Fruit fly (Drosophila melanogaster) whole organism, embryonic: ENCODE results near the gene EMC5.

Experiments used
- Adf1 ChIP-seq: fragments of 200-800 bp; sonication (Bioruptor generic); IDR thresholded peaks from 2 replicates; pipeline ENCODE4 v1.3.6; 2022; ENCODE audit warnings: missing biosample characterization, missing genetic modification characterization
- Aef1 ChIP-seq: fragments of 200-800 bp; sonication (Bioruptor generic); IDR thresholded peaks from 3 replicates; pipeline ENCODE4 v1.3.6; 2022; ENCODE audit warnings: missing biosample characterization, missing genetic modification characterization
- Antp ChIP-seq: fragments of 200-800 bp; sonication (Bioruptor generic); optimal IDR thresholded peaks from 3 replicates; lab custom pipeline; 2016; ENCODE audit warnings: missing biosample characterization, missing genetic modification characterization
- Atf-2 ChIP-seq: fragments of 200-800 bp; sonication (Bioruptor generic); optimal IDR thresholded peaks from 2 replicates; lab custom pipeline; 2016; ENCODE audit warnings: missing biosample characterization, missing genetic modification characterization
- CG11456 ChIP-seq: fragments of 200-800 bp; sonication (Bioruptor generic); IDR thresholded peaks from 3 replicates; pipeline ENCODE4 v1.3.6; 2022; ENCODE audit warnings: missing biosample characterization, missing genetic modification characterization
- CG11504 ChIP-seq: fragments of 200-800 bp; sonication (Bioruptor generic); optimal IDR thresholded peaks from 3 replicates; lab custom pipeline; 2019; ENCODE audit warnings: missing biosample characterization, mild to moderate bottlenecking, missing genetic modification characterization, moderate library complexity
- CG11560 ChIP-seq: fragments of 200-800 bp; sonication (Bioruptor generic); IDR thresholded peaks from 3 replicates; pipeline ENCODE4 v1.3.6; 2022; ENCODE audit warnings: missing biosample characterization, missing genetic modification characterization
- CG12769 ChIP-seq: fragments of 200-800 bp; sonication (Bioruptor generic); optimal IDR thresholded peaks from 2 replicates; lab custom pipeline; 2019; ENCODE audit warnings: missing biosample characterization, mild to moderate bottlenecking, missing genetic modification characterization, moderate library complexity
- CG13296 ChIP-seq: fragments of 200-800 bp; sonication (Bioruptor generic); optimal IDR thresholded peaks from 3 replicates; lab custom pipeline; 2018; ENCODE audit warnings: missing biosample characterization, mild to moderate bottlenecking, missing genetic modification characterization
- CG15011 ChIP-seq: fragments of 200-800 bp; sonication (Bioruptor generic); optimal IDR thresholded peaks from 3 replicates; lab custom pipeline; 2018; ENCODE audit warnings: missing biosample characterization, mild to moderate bottlenecking, missing genetic modification characterization
- CG1647 ChIP-seq: fragments of 200-800 bp; sonication (Bioruptor generic); optimal IDR thresholded peaks from 3 replicates; lab custom pipeline; 2016; ENCODE audit warnings: missing biosample characterization, missing genetic modification characterization
- CG17802 ChIP-seq: fragments of 200-800 bp; sonication (Bioruptor generic); optimal IDR thresholded peaks from 2 replicates; lab custom pipeline; 2018; ENCODE audit warnings: missing biosample characterization, mild to moderate bottlenecking, missing genetic modification characterization, moderate library complexity
- CG1792 ChIP-seq: fragments of 200-800 bp; sonication (Bioruptor generic); optimal IDR thresholded peaks from 2 replicates; lab custom pipeline; 2016; ENCODE audit warnings: missing biosample characterization, missing genetic modification characterization
- CG1832 ChIP-seq: fragments of 200-800 bp; sonication (Bioruptor generic); optimal IDR thresholded peaks from 2 replicates; lab custom pipeline; 2017; ENCODE audit warnings: missing biosample characterization, mild to moderate bottlenecking, missing genetic modification characterization, inconsistent platforms
- CG2875 ChIP-seq: fragments of 200-800 bp; sonication (Bioruptor generic); optimal IDR thresholded peaks from 2 replicates; lab custom pipeline; 2017; ENCODE audit warnings: missing biosample characterization, mild to moderate bottlenecking, missing genetic modification characterization, missing genetic modification reagents
- CG30020 ChIP-seq: fragments of 200-800 bp; optimal IDR thresholded peaks from 2 replicates; lab custom pipeline; 2019; ENCODE audit warnings: missing biosample characterization, mild to moderate bottlenecking, missing genetic modification characterization, moderate library complexity
- CG30403 ChIP-seq: fragments of 200-800 bp; sonication (Bioruptor generic); optimal IDR thresholded peaks from 3 replicates; lab custom pipeline; 2016; ENCODE audit warnings: missing biosample characterization, missing genetic modification characterization
- CG42726 ChIP-seq: fragments of 200-800 bp; sonication (Bioruptor generic); IDR thresholded peaks from 2 replicates; pipeline ENCODE4 v1.3.6; 2022; ENCODE audit warnings: missing biosample characterization, missing genetic modification characterization; ENCODE audit not compliant: partially characterized antibody
- CG6765 ChIP-seq: fragments of 200-800 bp; sonication (Bioruptor generic); optimal IDR thresholded peaks from 3 replicates; lab custom pipeline; 2017; ENCODE audit warnings: missing biosample characterization, mild to moderate bottlenecking, missing genetic modification characterization
- CG7271 ChIP-seq: fragments of 200-800 bp; sonication (Bioruptor generic); optimal IDR thresholded peaks from 2 replicates; lab custom pipeline; 2018; ENCODE audit warnings: missing biosample characterization, mild to moderate bottlenecking, missing genetic modification characterization, moderate library complexity
- CG7556 ChIP-seq: fragments of 200-800 bp; sonication (Bioruptor generic); optimal IDR thresholded peaks from 2 replicates; lab custom pipeline; 2017; ENCODE audit warnings: missing biosample characterization, mild to moderate bottlenecking, missing genetic modification characterization
- CG8388 ChIP-seq: fragments of 200-800 bp; sonication (Bioruptor generic); optimal IDR thresholded peaks from 2 replicates; lab custom pipeline; 2019; ENCODE audit warnings: missing biosample characterization, mild to moderate bottlenecking, missing genetic modification characterization, moderate library complexity
- Camta ChIP-seq: fragments of 200-800 bp; sonication (Bioruptor generic); optimal IDR thresholded peaks from 2 replicates; lab custom pipeline; 2016; ENCODE audit warnings: missing biosample characterization, missing genetic modification characterization
- Fer1 ChIP-seq: fragments of 200-800 bp; sonication (Bioruptor generic); optimal IDR thresholded peaks from 2 replicates; lab custom pipeline; 2017; ENCODE audit warnings: missing biosample characterization, mild to moderate bottlenecking, missing genetic modification characterization
- Hey ChIP-seq: fragments of 200-800 bp; sonication (Bioruptor generic); optimal IDR thresholded peaks from 3 replicates; lab custom pipeline; 2018; ENCODE audit warnings: missing biosample characterization, mild to moderate bottlenecking, missing genetic modification characterization
- Hmx ChIP-seq: fragments of 200-800 bp; sonication (Bioruptor generic); optimal IDR thresholded peaks from 2 replicates; lab custom pipeline; 2016; ENCODE audit warnings: missing biosample characterization, missing genetic modification characterization
- Hr51 ChIP-seq, 2 experiments: fragments of 200-800 bp; sonication (Bioruptor generic); optimal IDR thresholded peaks; 2 replicates in 1 of 2; 3 replicates in 1 of 2; lab custom pipeline; 2016 to 2018; ENCODE audit warnings: missing biosample characterization in 2 of 2, missing genetic modification characterization in 2 of 2, mild to moderate bottlenecking in 1 of 2, moderate library complexity in 1 of 2
- Hr78 ChIP-seq, 2 experiments: fragments of 200-800 bp in 1 of 2; fragments of >200 bp in 1 of 2; sonication (Bioruptor generic) in 1 of 2; optimal IDR thresholded peaks; 2 replicates each; lab custom pipeline; 2017 to 2019; ENCODE audit warnings: missing biosample characterization in 2 of 2, missing genetic modification characterization in 2 of 2, mild to moderate bottlenecking in 1 of 2, moderate library complexity in 1 of 2
- Med ChIP-seq: fragments of 200-800 bp; sonication (Bioruptor generic); peaks from one replicate; lab custom pipeline; 2016; ENCODE audit warnings: missing biosample characterization, missing genetic modification characterization, mild to moderate bottlenecking, inconsistent platforms, moderate library complexity
- NC2α ChIP-seq: fragments of 200-800 bp; sonication (Bioruptor generic); optimal IDR thresholded peaks from 2 replicates; lab custom pipeline; 2016; ENCODE audit warnings: missing biosample characterization, missing genetic modification characterization
- PHDP ChIP-seq: fragments of 200-800 bp; sonication (Bioruptor generic); optimal IDR thresholded peaks from 3 replicates; lab custom pipeline; 2018; ENCODE audit warnings: missing biosample characterization, mild to moderate bottlenecking, missing genetic modification characterization, moderate library complexity
- Pdp1 ChIP-seq, 2 experiments: fragments of 200-800 bp; sonication (Bioruptor generic); optimal IDR thresholded peaks; 3 replicates each; lab custom pipeline; 2016; ENCODE audit warnings: missing biosample characterization in 2 of 2, missing genetic modification characterization in 2 of 2, mild to moderate bottlenecking in 1 of 2, moderate library complexity in 1 of 2
- ac ChIP-seq: fragments of 200-800 bp; sonication (Bioruptor generic); optimal IDR thresholded peaks from 3 replicates; lab custom pipeline; 2017; ENCODE audit warnings: missing biosample characterization, mild to moderate bottlenecking, missing genetic modification characterization
- bsh ChIP-seq, 2 experiments: fragments of 200-800 bp; sonication (Bioruptor generic); optimal IDR thresholded peaks; 2 replicates each; lab custom pipeline; 2017 to 2018; ENCODE audit warnings: mild to moderate bottlenecking in 2 of 2, missing biosample characterization in 2 of 2, missing genetic modification characterization in 2 of 2, moderate library complexity in 1 of 2
- chm ChIP-seq: fragments of 200-800 bp; sonication (Bioruptor generic); IDR thresholded peaks from 2 replicates; pipeline ENCODE4 v1.3.6; 2022; ENCODE audit warnings: missing biosample characterization, missing genetic modification characterization
- crol ChIP-seq: fragments of 200-800 bp; sonication (Bioruptor generic); IDR thresholded peaks from 2 replicates; pipeline ENCODE4 v1.3.6; 2022; ENCODE audit warnings: missing biosample characterization, missing genetic modification characterization
- crp ChIP-seq, 2 experiments: fragments of 200-800 bp; sonication (Bioruptor generic); optimal IDR thresholded peaks; 2 replicates in 1 of 2; 3 replicates in 1 of 2; lab custom pipeline; 2017; ENCODE audit warnings: missing biosample characterization in 2 of 2, missing genetic modification characterization in 2 of 2, mild to moderate bottlenecking in 1 of 2, moderate library complexity in 1 of 2
- en ChIP-seq: fragments of 200-800 bp; sonication (Bioruptor generic); optimal IDR thresholded peaks from 2 replicates; lab custom pipeline; 2016; ENCODE audit warnings: missing biosample characterization, missing genetic modification characterization
- ind ChIP-seq: fragments of 200-800 bp; sonication (Bioruptor generic); optimal IDR thresholded peaks from 3 replicates; lab custom pipeline; 2016; ENCODE audit warnings: missing biosample characterization, missing genetic modification characterization
- mld ChIP-seq: fragments of 200-800 bp; sonication (Bioruptor generic); IDR thresholded peaks from 3 replicates; pipeline ENCODE4 v1.3.6; 2022; ENCODE audit warnings: missing biosample characterization, missing genetic modification characterization; ENCODE audit not compliant: partially characterized antibody
- nau ChIP-seq: fragments of 200-800 bp; sonication (Bioruptor generic); optimal IDR thresholded peaks from 3 replicates; lab custom pipeline; 2017; ENCODE audit warnings: missing biosample characterization, mild to moderate bottlenecking, missing genetic modification characterization, missing genetic modification reagents
- nom ChIP-seq: fragments of 200-800 bp; sonication (Bioruptor generic); optimal IDR thresholded peaks from 2 replicates; lab custom pipeline; 2017; ENCODE audit warnings: missing biosample characterization, missing genetic modification characterization, mild to moderate bottlenecking, moderate library complexity, missing genetic modification reagents
- pb ChIP-seq: fragments of 200-800 bp; sonication (Bioruptor generic); optimal IDR thresholded peaks from 3 replicates; lab custom pipeline; 2016; ENCODE audit warnings: missing biosample characterization, missing genetic modification characterization
- pho ChIP-seq: fragments of 200-800 bp; sonication (Bioruptor generic); optimal IDR thresholded peaks from 2 replicates; lab custom pipeline; 2016; ENCODE audit warnings: missing biosample characterization, missing genetic modification characterization
- pum ChIP-seq: fragments of 200-800 bp; sonication (Bioruptor generic); optimal IDR thresholded peaks from 2 replicates; lab custom pipeline; 2016; ENCODE audit warnings: missing biosample characterization, missing genetic modification characterization
- sd ChIP-seq: fragments of 200-800 bp; sonication (Bioruptor generic); optimal IDR thresholded peaks from 3 replicates; lab custom pipeline; 2018; ENCODE audit warnings: missing biosample characterization, mild to moderate bottlenecking, missing genetic modification characterization, moderate library complexity
- sens ChIP-seq: fragments of 200-800 bp; sonication (Bioruptor generic); peaks from one replicate; lab custom pipeline; 2016; ENCODE audit warnings: missing biosample characterization, missing genetic modification characterization
- so ChIP-seq: fragments of 200-800 bp; sonication (Bioruptor generic); IDR thresholded peaks from 3 replicates; pipeline ENCODE4 v1.3.6; 2022; ENCODE audit warnings: missing biosample characterization, missing genetic modification characterization
- unc-4 ChIP-seq: fragments of 200-800 bp; sonication (Bioruptor generic); IDR thresholded peaks from 2 replicates; pipeline ENCODE4 v1.3.6; 2022; ENCODE audit warnings: missing biosample characterization, missing genetic modification characterization; ENCODE audit not compliant: partially characterized antibody
- wek ChIP-seq: fragments of 200-800 bp; sonication (Bioruptor generic); optimal IDR thresholded peaks from 3 replicates; lab custom pipeline; 2018; ENCODE audit warnings: missing biosample characterization, mild to moderate bottlenecking, missing genetic modification characterization, moderate library complexity

EMC5 gene

dm6 chr2L:18943309-18943708 is 44.2 kb upstream of the EMC5 start:
- TF ChIP-seq pb (GFP tag; lab: Kevin White, UChicago) (no peak), pho (no peak), nau (GFP tag; lab: Kevin White, UChicago) (peak; percentile 11), crol (no peak), crp (GFP tag; optimal IDR thresholded peaks at IDR 0.05; lab: Kevin White, UChicago) (no peak), bsh (GFP tag; optimal IDR thresholded peaks at IDR 0.05; lab: Kevin White, UChicago) (peak in 1 of 2 experiments; percentile 38), wek (GFP tag; lab: Kevin White, UChicago) (no peak), Hr51 (GFP tag; optimal IDR thresholded peaks at IDR 0.05; lab: Kevin White, UChicago) (no peak), CG11560 (tag; lab: Robert Waterston, UW) (no peak), NC2α (GFP tag; lab: Kevin White, UChicago) (no peak), Adf1 (GFP tag; lab: Robert Waterston, UW) (no peak), CG1832 (no peak), Hey (tag; lab: Kevin White, UChicago) (no peak), ind (GFP tag; lab: Kevin White, UChicago) (no peak), nom (peak; percentile 82), CG11456 (GFP tag; lab: Robert Waterston, UW) (no peak), Antp (no peak), Hr78 (GFP tag; optimal IDR thresholded peaks at IDR 0.05; lab: Kevin White, UChicago) (no peak), Med (GFP tag; lab: Kevin White, UChicago) (peak; percentile 38), CG8388 (GFP tag; lab: Kevin White, UChicago) (no peak)

dm6 chr2L:18943797-18944174 is 43.7 kb upstream of the EMC5 start, which contains the start of gene ssp3:
Gene ssp3, minus strand, starts transcription at chr2L:18943960.
- no peak for TF ChIP-seq unc-4 (GFP tag; lab: Robert Waterston, UW)
- TF ChIP-seq en, result no peak
- TF ChIP-seq pum (GFP tag; lab: Kevin White, UChicago), result no peak
- TF ChIP-seq chm (GFP tag; lab: Robert Waterston, UW), result no peak
- TF ChIP-seq nau (GFP tag; lab: Kevin White, UChicago), result no peak
- peak; percentile 73 for TF ChIP-seq sens (GFP tag; lab: Kevin White, UChicago)
- no peak for TF ChIP-seq CG6765
- TF ChIP-seq sd (tag; lab: Kevin White, UChicago), result no peak
- TF ChIP-seq PHDP (tag; lab: Kevin White, UChicago), result peak; percentile 23
- no peak for TF ChIP-seq Atf-2 (GFP tag; lab: Kevin White, UChicago)
- TF ChIP-seq Med (GFP tag; lab: Kevin White, UChicago), result no peak
- no peak for TF ChIP-seq Hmx (GFP tag; lab: Kevin White, UChicago)
- TF ChIP-seq Fer1 (GFP tag; lab: Kevin White, UChicago), result no peak
- no peak for TF ChIP-seq CG13296 (GFP tag; lab: Kevin White, UChicago)
- peak in 1 of 2 experiments; percentile 99 for TF ChIP-seq Pdp1 (GFP tag; optimal IDR thresholded peaks at IDR 0.05; lab: Kevin White, UChicago)
- no peak for TF ChIP-seq Aef1 (GFP tag; lab: Robert Waterston, UW)
- TF ChIP-seq CG7556 (GFP tag; lab: Kevin White, UChicago), result no peak
- TF ChIP-seq CG42726 (GFP tag; lab: Robert Waterston, UW), result no peak
- TF ChIP-seq CG12769 (tag; lab: Kevin White, UChicago), result no peak
- TF ChIP-seq Camta (GFP tag; lab: Kevin White, UChicago), result no peak
- no peak for TF ChIP-seq CG11504 (tag; lab: Kevin White, UChicago)
- no peak for TF ChIP-seq so (GFP tag; lab: Robert Waterston, UW)
- TF ChIP-seq CG2875 (GFP tag; lab: Kevin White, UChicago), result no peak
- TF ChIP-seq mld (GFP tag; lab: Robert Waterston, UW), result no peak
- TF ChIP-seq CG30020 (tag; lab: Kevin White, UChicago), result no peak
- no peak for TF ChIP-seq CG15011 (GFP tag; lab: Kevin White, UChicago)
- no peak for TF ChIP-seq CG1647 (GFP tag; lab: Kevin White, UChicago)
- TF ChIP-seq CG1792 (GFP tag; lab: Kevin White, UChicago), result no peak
- TF ChIP-seq nom, result no peak
- TF ChIP-seq ac (GFP tag; lab: Kevin White, UChicago), result no peak
- TF ChIP-seq CG7271 (tag; lab: Kevin White, UChicago), result no peak
- no peak for TF ChIP-seq CG30403 (GFP tag; lab: Kevin White, UChicago)
- no peak for TF ChIP-seq CG17802 (tag; lab: Kevin White, UChicago)
